Worm (Caenorhabditis elegans): Measurements from ENCODE around the gene T01C8.3.

Gene T01C8.3

DNA sequence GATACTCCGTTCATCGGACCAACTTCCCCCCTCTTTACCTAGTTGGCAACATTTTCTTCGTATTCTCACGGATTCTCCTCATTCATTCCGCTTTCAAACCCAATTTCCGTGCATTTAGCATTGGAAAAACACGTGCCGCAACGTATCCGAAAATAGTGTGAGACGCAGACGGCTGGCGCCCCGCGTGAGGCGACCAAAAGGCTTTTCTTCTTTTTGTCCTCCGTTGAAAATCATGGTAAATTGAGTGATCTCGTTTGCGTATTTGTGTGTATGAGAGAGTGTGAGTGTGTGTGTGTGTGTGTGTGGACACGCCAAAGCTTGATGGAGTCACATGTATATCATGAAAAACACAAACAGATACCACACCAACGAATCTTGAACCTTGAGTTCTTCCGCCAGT lies 13.8 kb upstream of the T01C8.3 start (continued):
- TF ChIP-seq lsy-27 (tag; optimal IDR thresholded peaks at IDR 0.05; ENCODE audit: borderline replicate concordance, insufficient read depth) (no peak), zim-3 (tag; optimal IDR thresholded peaks at IDR 0.05) (no peak), efl-1 (GFP tag; optimal IDR thresholded peaks at IDR 0.05) (no peak), hrde-1 (tag; optimal IDR thresholded peaks at IDR 0.05; ENCODE audit: borderline replicate concordance) (no peak), madf-3 (GFP tag; IDR thresholded peaks at IDR 0.05) (0 out of 2 replicates have a peak, but pooled peaks have one; percentile 53), madf-10 (tag; optimal IDR thresholded peaks at IDR 0.05) (peak; percentile 72), hmg-1.2 (GFP tag; IDR thresholded peaks at IDR 0.05) (peak; percentile 81), Y53G8AR.9 (GFP tag; conservative IDR thresholded peaks at IDR 0.05) (peak; percentile 62; the same call in 1 of the 2 replicates), let-607 (tag; optimal IDR thresholded peaks at IDR 0.05) (peak in 1 of 2 experiments; percentile 52), nhr-179 (tag; optimal IDR thresholded peaks at IDR 0.05) (no peak), K12H6.12 (tag; optimal IDR thresholded peaks at IDR 0.05) (peak; percentile 98), unc-62 (GFP tag; optimal IDR thresholded peaks at IDR 0.05) (no peak), athp-1 (tag; optimal IDR thresholded peaks at IDR 0.05) (no peak), madf-8 (GFP tag; conservative IDR thresholded peaks at IDR 0.05) (no peak), sdz-38 (tag; optimal IDR thresholded peaks at IDR 0.05) (no peak), nfya-2 (GFP tag; IDR thresholded peaks at IDR 0.05) (no peak), lin-40 (tag; optimal IDR thresholded peaks at IDR 0.05) (peak; percentile 90), nhr-90 (tag; optimal IDR thresholded peaks at IDR 0.05) (peak; percentile 53), Y95B8A.8 (GFP tag; IDR thresholded peaks at IDR 0.05) (0 out of 2 replicates have a peak, but pooled peaks have one; percentile 8), lin-26 (GFP tag; IDR thresholded peaks at IDR 0.05) (peak; percentile 65; the same call in 1 of the 2 replicates), ceh-27 (GFP tag; optimal IDR thresholded peaks at IDR 0.05) (peak; percentile 86), snpc-3.4 (tag; optimal IDR thresholded peaks at IDR 0.05) (no peak), F23B12.7 (tag; optimal IDR thresholded peaks at IDR 0.05; ENCODE audit: insufficient read depth) (no peak), ztf-18 (tag; optimal IDR thresholded peaks at IDR 0.05) (peak; percentile 13), ztf-6 (GFP tag; IDR thresholded peaks at IDR 0.05) (no peak), aptf-3 (GFP tag; IDR thresholded peaks at IDR 0.05) (no peak), cebp-1 (GFP tag; IDR thresholded peaks at IDR 0.05) (peak; percentile 81), cebp-1 (tag; optimal IDR thresholded peaks at IDR 0.05) (peak; percentile 88), mxl-1 (tag; optimal IDR thresholded peaks at IDR 0.05) (no peak), C17E4.6 (GFP tag; IDR thresholded peaks at IDR 0.05) (no peak), sptf-2 (GFP tag; optimal IDR thresholded peaks at IDR 0.05) (no peak), hmg-20 (GFP tag; IDR thresholded peaks at IDR 0.05) (no peak), let-526 (GFP tag; IDR thresholded peaks at IDR 0.05) (peak; percentile 74; the same call in 1 of the 2 replicates), F57C9.4 (tag; optimal IDR thresholded peaks at IDR 0.05) (no peak), lir-1 (GFP tag; conservative IDR thresholded peaks at IDR 0.05) (peak; percentile 73), pha-4 (tag; optimal IDR thresholded peaks at IDR 0.05) (no peak), mel-28 (tag; optimal IDR thresholded peaks at IDR 0.05; ENCODE audit: borderline replicate concordance) (no peak), madf-6 (GFP tag; IDR thresholded peaks at IDR 0.05) (no peak), ceh-58 (GFP tag; IDR thresholded peaks at IDR 0.05) (no peak), pbrm-1 (GFP tag; IDR thresholded peaks at IDR 0.05) (peak; percentile 65), mcd-1 (GFP tag; IDR thresholded peaks at IDR 0.05) (peak; percentile 61), B0035.1 (tag; optimal IDR thresholded peaks at IDR 0.05) (peak; percentile 24), ccch-3 (GFP tag; optimal IDR thresholded peaks at IDR 0.05) (no peak), ztf-22 (GFP tag; optimal IDR thresholded peaks at IDR 0.05) (peak; percentile 56), bed-1 (GFP tag; IDR thresholded peaks at IDR 0.05) (no peak), lin-35 (GFP tag; optimal IDR thresholded peaks at IDR 0.05) (peak in 1 of 3 experiments; percentile 56), attf-6 (GFP tag; IDR thresholded peaks at IDR 0.05) (no peak), ztf-28 (GFP tag; IDR thresholded peaks at IDR 0.05) (no peak)

Data from whole organism, young adult.